Fruit fly (Drosophila melanogaster): Measurements from ENCODE around the gene CG12229.

CG12229 gene

dm6 chr3L:17386612-17387382 is 49.4 kb downstream of the CG12229 start:
- no peak for TF ChIP-seq CTCF (optimal IDR thresholded peaks at IDR 0.05)
- TF ChIP-seq CG8478 (optimal IDR thresholded peaks at IDR 0.05): no peak
